Fruit fly (Drosophila melanogaster): ENCODE measurements around the gene TBC1D23.

TBC1D23 gene

dm6 chr2L:1169867-1170415 lies 40.8 kb downstream of the TBC1D23 start, which contains the start of the genes CG31922 and Plap (continued):
- TF ChIP-seq Oli (tag; optimal IDR thresholded peaks at IDR 0.05): peak; percentile 51
- TF ChIP-seq hbn (GFP tag; IDR thresholded peaks at IDR 0.05; ENCODE audit: partially characterized antibody): peak; percentile 93
- peak; percentile 27 for TF ChIP-seq fu2 (GFP tag; optimal IDR thresholded peaks at IDR 0.05)
- TF ChIP-seq sob (GFP tag; IDR thresholded peaks at IDR 0.05): peak; percentile 73
- TF ChIP-seq CG3995 (GFP tag; optimal IDR thresholded peaks at IDR 0.05): peak; percentile 64
- peak; percentile 78 for TF ChIP-seq CG2712 (tag; optimal IDR thresholded peaks at IDR 0.05)
- peak; percentile 57 for TF ChIP-seq Antp (GFP tag; optimal IDR thresholded peaks at IDR 0.05)
- peak; percentile 39 for TF ChIP-seq CG7928 (GFP tag; optimal IDR thresholded peaks at IDR 0.05)
- peak; percentile 92 for TF ChIP-seq CG14860 (GFP tag; IDR thresholded peaks at IDR 0.05; ENCODE audit: partially characterized antibody)
- TF ChIP-seq CG33213 (GFP tag; optimal IDR thresholded peaks at IDR 0.05): peak; percentile 57
- TF ChIP-seq unc-4 (GFP tag; IDR thresholded peaks at IDR 0.05; ENCODE audit: partially characterized antibody): peak; percentile 95
- peak; percentile 64; the same call in 2 of the 4 replicates for TF ChIP-seq Gug (GFP tag; IDR thresholded peaks at IDR 0.05)
- peak; percentile 18 for TF ChIP-seq MESR4 (GFP tag; optimal IDR thresholded peaks at IDR 0.05)
- TF ChIP-seq CG12391 (tag; optimal IDR thresholded peaks at IDR 0.05): peak; percentile 82
- TF ChIP-seq CG11085 (GFP tag; IDR thresholded peaks at IDR 0.05): 0 out of 2 replicates have a peak, but pooled peaks have one; percentile 17
- peak; percentile 95 for TF ChIP-seq knrl (GFP tag; IDR thresholded peaks at IDR 0.05; ENCODE audit: partially characterized antibody)
- TF ChIP-seq ap (GFP tag; IDR thresholded peaks at IDR 0.05): 0 out of 2 replicates have a peak, but pooled peaks have one; percentile 4
- no peak for TF ChIP-seq E2f1 (GFP tag; IDR thresholded peaks at IDR 0.05)
- peak; percentile 83 for TF ChIP-seq bbx (GFP tag; IDR thresholded peaks at IDR 0.05; ENCODE audit: partially characterized antibody)
- peak; percentile 54; the same call in 1 of the 2 replicates for TF ChIP-seq CG7372 (GFP tag; IDR thresholded peaks at IDR 0.05)
- TF ChIP-seq CG2116 (GFP tag; optimal IDR thresholded peaks at IDR 0.05): peak; percentile 74
- peak; percentile 79 for TF ChIP-seq HLH4C (GFP tag; IDR thresholded peaks at IDR 0.05; ENCODE audit: partially characterized antibody)
- TF ChIP-seq ATbp (GFP tag; optimal IDR thresholded peaks at IDR 0.05): no peak
- peak; percentile 67 for TF ChIP-seq CG12744 (GFP tag; optimal IDR thresholded peaks at IDR 0.05)
- TF ChIP-seq CG32532 (GFP tag; IDR thresholded peaks at IDR 0.05): peak; percentile 60
- TF ChIP-seq Hr78 (GFP tag; optimal IDR thresholded peaks at IDR 0.05): peak in 1 of 2 experiments; percentile 75
- no peak for TF ChIP-seq Optix (GFP tag; IDR thresholded peaks at IDR 0.05)
- TF ChIP-seq vfl (GFP tag; optimal IDR thresholded peaks at IDR 0.05): peak; percentile 79
- peak; percentile 16 for TF ChIP-seq psq (GFP tag; optimal IDR thresholded peaks at IDR 0.05)
- peak; percentile 62 for TF ChIP-seq ssp (GFP tag; IDR thresholded peaks at IDR 0.05)
- no peak for TF ChIP-seq CG2889 (GFP tag; IDR thresholded peaks at IDR 0.05)
- peak; percentile 33 for TF ChIP-seq pnt (GFP tag; optimal IDR thresholded peaks at IDR 0.05)
- TF ChIP-seq stc (GFP tag; IDR thresholded peaks at IDR 0.05): 0 out of 2 replicates have a peak, but pooled peaks have one; percentile 7
- peak; percentile 76 for TF ChIP-seq Max (GFP tag; optimal IDR thresholded peaks at IDR 0.05)
- peak; percentile 78 for TF ChIP-seq CG9215 (GFP tag; IDR thresholded peaks at IDR 0.05)
- TF ChIP-seq CG11456 (GFP tag; IDR thresholded peaks at IDR 0.05): 0 out of 3 replicates have a peak, but pooled peaks have one; percentile 57
- peak; percentile 73; the same call in 2 of the 3 replicates for TF ChIP-seq zen2 (GFP tag; IDR thresholded peaks at IDR 0.05; ENCODE audit: partially characterized antibody)
- TF ChIP-seq Rx (GFP tag; IDR thresholded peaks at IDR 0.05): no peak
- TF ChIP-seq CG7786 (GFP tag; optimal IDR thresholded peaks at IDR 0.05): peak; percentile 67
- peak; percentile 68 for TF ChIP-seq CG30020 (tag; optimal IDR thresholded peaks at IDR 0.05)
- peak; percentile 70 for TF ChIP-seq Mad (GFP tag; optimal IDR thresholded peaks at IDR 0.05)
- TF ChIP-seq ato (GFP tag; IDR thresholded peaks at IDR 0.05; ENCODE audit: partially characterized antibody): peak; percentile 53
- TF ChIP-seq Med (GFP tag): peak; percentile 93
- no peak for TF ChIP-seq grn (GFP tag; optimal IDR thresholded peaks at IDR 0.05)
- peak; percentile 96 for TF ChIP-seq Scr (GFP tag; IDR thresholded peaks at IDR 0.05; ENCODE audit: partially characterized antibody)
- TF ChIP-seq Bgb (GFP tag; IDR thresholded peaks at IDR 0.05; ENCODE audit: partially characterized antibody): peak; percentile 81
- peak; percentile 32 for TF ChIP-seq crc (GFP tag; optimal IDR thresholded peaks at IDR 0.05)
- peak; percentile 19 for TF ChIP-seq maf-S (GFP tag; optimal IDR thresholded peaks at IDR 0.05)
- TF ChIP-seq nerfin-1 (tag; optimal IDR thresholded peaks at IDR 0.05): peak; percentile 64

Data from whole organism, embryonic.